Worm (Caenorhabditis elegans) whole organism, midembryonic: Measurements from ENCODE around the gene aqp-2.

Source experiments
- flt-1 ChIP-seq: fragments of 200-800 bp; sonication (Bioruptor generic); IDR thresholded peaks from 2 replicates; pipeline ENCODE4 v1.3.6; 2022; ENCODE audit warnings: missing genetic modification characterization, missing compliant biosample characterization
- med-1 ChIP-seq: sonication (generic microtip); optimal IDR thresholded peaks from 2 replicates; lab custom pipeline; 2017; ENCODE audit warnings: missing genetic modification characterization, mild to moderate bottlenecking, missing compliant biosample characterization, antibody characterized with exemption, missing genetic modification reagents; ENCODE audit not compliant: insufficient read depth
- ztf-23 ChIP-seq: fragments of 200-800 bp; sonication (Bioruptor generic); IDR thresholded peaks from 2 replicates; pipeline ENCODE4 v1.3.6; 2022; ENCODE audit warnings: missing genetic modification reagents, missing genetic modification characterization, missing compliant biosample characterization

DNA sequence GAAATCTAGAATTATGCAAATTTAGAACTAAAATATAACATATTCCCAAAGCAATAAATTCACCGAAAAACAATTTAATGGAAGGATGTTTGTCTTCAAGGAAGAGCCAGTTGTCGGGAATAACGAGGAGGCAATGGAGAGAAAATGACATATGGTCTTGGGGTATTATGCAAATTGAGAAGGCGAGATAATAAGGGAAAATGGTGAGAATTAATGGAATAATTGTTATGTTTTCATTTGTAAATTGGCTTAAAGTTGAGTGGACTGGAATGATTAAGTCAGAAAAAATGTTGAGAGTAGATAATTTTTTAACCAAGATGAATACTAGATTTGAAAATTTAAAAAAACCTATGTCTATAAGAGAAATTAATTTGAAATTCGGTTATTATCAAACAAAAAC, 43.1 kb upstream of the aqp-2 start:
- no peak for TF ChIP-seq ztf-23 (GFP tag; lab: Robert Waterston, UW)
- TF ChIP-seq flt-1 (GFP tag; lab: Robert Waterston, UW) = no peak
- TF ChIP-seq med-1 (GFP tag; lab: Kevin White, UChicago) = no peak
